Worm (Caenorhabditis elegans) whole organism, L1 larva: ENCODE results near the gene T22F3.8.

ENCODE experiments used
- C34B4.2 ChIP-seq: sonication (generic microtip); optimal IDR thresholded peaks from 2 replicates; lab custom pipeline; 2017; ENCODE audit warnings: mild to moderate bottlenecking, missing genetic modification characterization, missing compliant biosample characterization
- F16B12.6 ChIP-seq: fragments of 150-350 bp; optimal IDR thresholded peaks from 2 replicates; lab custom pipeline; 2014; ENCODE audit warnings: missing biosample characterization, missing genetic modification characterization
- aha-1 ChIP-seq: fragments of 150-350 bp; optimal IDR thresholded peaks from 2 replicates; lab custom pipeline; 2014; ENCODE audit warnings: missing biosample characterization, missing genetic modification characterization
- dpl-1 ChIP-seq, 3 experiments: fragments of 150-350 bp in 2 of 3; sonication (generic microtip) in 1 of 3; optimal IDR thresholded peaks; 2 replicates each; lab custom pipeline; 2014 to 2017; ENCODE audit warnings: missing biosample characterization in 3 of 3, missing genetic modification characterization in 3 of 3, missing genetic modification reagents in 3 of 3
- dsc-1 ChIP-seq: sonication (generic microtip); optimal IDR thresholded peaks from 2 replicates; lab custom pipeline; 2016; ENCODE audit warnings: mild to moderate bottlenecking, missing genetic modification characterization, missing compliant biosample characterization
- efl-1 ChIP-seq, 4 experiments: fragments of 150-350 bp; optimal IDR thresholded peaks in 3 of 4; peaks in 1 of 4; 1 replicate in 1 of 4; 2 replicates in 3 of 4; lab custom pipeline; 2014; ENCODE audit warnings: missing biosample characterization in 2 of 4, missing genetic modification characterization in 2 of 4, missing genetic modification reagents in 2 of 4
- efl-3 ChIP-seq: fragments of 200-800 bp; sonication (Bioruptor generic); optimal IDR thresholded peaks from 2 replicates; lab custom pipeline; 2018; ENCODE audit warnings: mild to moderate bottlenecking, missing genetic modification characterization, missing compliant biosample characterization
- elt-3 ChIP-seq, 6 experiments: fragments of 150-350 bp in 1 of 6; sonication (generic microtip); optimal IDR thresholded peaks; 2 replicates each; lab custom pipeline; 2017 to 2018; ENCODE audit warnings: missing biosample characterization in 6 of 6, missing genetic modification characterization in 6 of 6, inconsistent platforms in 1 of 6
- ets-5 ChIP-seq: fragments of 200-800 bp; sonication (Bioruptor generic); IDR thresholded peaks from 2 replicates; pipeline ENCODE4 v1.3.6; 2022; ENCODE audit warnings: missing genetic modification characterization, missing compliant biosample characterization
- fkh-10 ChIP-seq: sonication (generic microtip); optimal IDR thresholded peaks from 2 replicates; lab custom pipeline; 2017; ENCODE audit warnings: missing biosample characterization, missing genetic modification reagents, missing genetic modification characterization
- fkh-4 ChIP-seq: sonication (generic microtip); optimal IDR thresholded peaks from 2 replicates; lab custom pipeline; 2016; ENCODE audit warnings: missing compliant biosample characterization, missing genetic modification characterization, borderline replicate concordance
- fkh-8 ChIP-seq: sonication (generic microtip); optimal IDR thresholded peaks from 2 replicates; lab custom pipeline; 2016; ENCODE audit warnings: mild to moderate bottlenecking, missing genetic modification characterization, missing compliant biosample characterization
- hlh-17 ChIP-seq: fragments of 200-800 bp; sonication (Bioruptor generic); optimal IDR thresholded peaks from 2 replicates; lab custom pipeline; 2018; ENCODE audit warnings: missing genetic modification characterization, mild to moderate bottlenecking, missing compliant biosample characterization, moderate library complexity, borderline replicate concordance
- hpl-2 ChIP-seq: fragments of 150-350 bp; optimal IDR thresholded peaks from 2 replicates; lab custom pipeline; 2014; ENCODE audit warnings: missing biosample characterization, missing genetic modification reagents, missing genetic modification characterization
- jun-1 ChIP-seq: fragments of 150-350 bp; optimal IDR thresholded peaks from 2 replicates; lab custom pipeline; 2014; ENCODE audit warnings: missing biosample characterization, missing genetic modification reagents, missing genetic modification characterization
- lin-14 ChIP-seq: fragments of 200-800 bp; sonication (Bioruptor generic); optimal IDR thresholded peaks from 2 replicates; lab custom pipeline; 2018; ENCODE audit warnings: mild to moderate bottlenecking, missing genetic modification characterization, moderate library complexity, missing compliant biosample characterization
- lin-35 ChIP-seq, 2 experiments: fragments of 150-350 bp; optimal IDR thresholded peaks; 2 replicates each; lab custom pipeline; 2014; ENCODE audit warnings: missing biosample characterization in 2 of 2, missing genetic modification characterization in 2 of 2, missing genetic modification reagents in 2 of 2
- lin-39 ChIP-seq: fragments of 150-350 bp; optimal IDR thresholded peaks from 2 replicates; lab custom pipeline; 2014; ENCODE audit warnings: missing biosample characterization, missing genetic modification reagents, missing genetic modification characterization
- lsy-2 ChIP-seq, 2 experiments: fragments of 150-350 bp; optimal IDR thresholded peaks; 2 replicates each; lab custom pipeline; 2014; ENCODE audit warnings: missing biosample characterization in 2 of 2, missing genetic modification characterization in 2 of 2
- mab-9 ChIP-seq: fragments of 200-800 bp; sonication (Bioruptor generic); IDR thresholded peaks from 2 replicates; pipeline ENCODE4 v1.3.6; 2022; ENCODE audit warnings: missing genetic modification reagents, missing genetic modification characterization, missing compliant biosample characterization
- nhr-19 ChIP-seq: fragments of 200-800 bp; sonication (Bioruptor generic); conservative IDR thresholded peaks from 2 replicates; pipeline ENCODE4 v1.3.6; 2022; ENCODE audit warnings: missing genetic modification characterization, missing compliant biosample characterization
- nhr-20 ChIP-seq: sonication (generic microtip); optimal IDR thresholded peaks from 2 replicates; lab custom pipeline; 2016; ENCODE audit warnings: mild to moderate bottlenecking, missing genetic modification characterization, missing compliant biosample characterization
- nhr-47 ChIP-seq: sonication (generic microtip); optimal IDR thresholded peaks from 2 replicates; lab custom pipeline; 2016; ENCODE audit warnings: mild to moderate bottlenecking, missing genetic modification characterization, moderate library complexity, missing compliant biosample characterization
- nhr-76 ChIP-seq: sonication (generic microtip); optimal IDR thresholded peaks from 2 replicates; lab custom pipeline; 2017; ENCODE audit warnings: missing biosample characterization, missing genetic modification characterization
- nhr-77 ChIP-seq: fragments of 150-350 bp; optimal IDR thresholded peaks from 2 replicates; lab custom pipeline; 2014; ENCODE audit warnings: missing biosample characterization, missing genetic modification characterization
- nhr-85 ChIP-seq: sonication (generic microtip); peaks from one replicate; lab custom pipeline; 2016; ENCODE audit warnings: missing genetic modification characterization, inconsistent platforms, missing compliant biosample characterization
- skn-1 ChIP-seq: fragments of 150-350 bp; optimal IDR thresholded peaks from 2 replicates; lab custom pipeline; 2014; ENCODE audit warnings: missing biosample characterization, missing genetic modification characterization
- sup-37 ChIP-seq: fragments of 200-800 bp; sonication (Bioruptor generic); optimal IDR thresholded peaks from 2 replicates; lab custom pipeline; 2018; ENCODE audit warnings: mild to moderate bottlenecking, missing genetic modification characterization, missing compliant biosample characterization
- tlp-1 ChIP-seq: fragments of 150-350 bp; optimal IDR thresholded peaks from 2 replicates; lab custom pipeline; 2014; ENCODE audit warnings: missing biosample characterization, missing genetic modification characterization
- unc-130 ChIP-seq: fragments of 150-350 bp; optimal IDR thresholded peaks from 2 replicates; lab custom pipeline; 2017; ENCODE audit warnings: missing biosample characterization, missing genetic modification characterization, inconsistent platforms
- vab-15 ChIP-seq: sonication (generic microtip); optimal IDR thresholded peaks from 2 replicates; lab custom pipeline; 2017; ENCODE audit warnings: missing genotype, mild to moderate bottlenecking, missing genetic modification characterization, missing compliant biosample characterization

T22F3.8 gene

ce11 chrV:3579795-3580194, 25.4 kb downstream of the T22F3.8 start (continued):
- TF ChIP-seq nhr-20, result peak; percentile 67
- peak; percentile 85 for TF ChIP-seq lin-14
- TF ChIP-seq dpl-1 (GFP tag; optimal IDR thresholded peaks at IDR 0.05; lab: Kevin White, UChicago), result peak; percentile 62 to 81 (median 65)
- no peak for TF ChIP-seq nhr-76 (tag; lab: Kevin White, UChicago)
- peak; percentile 73 to 86 for TF ChIP-seq lin-35 (GFP tag; optimal IDR thresholded peaks at IDR 0.05; lab: Kevin White, UChicago)
- no peak for TF ChIP-seq mab-9 (GFP tag; lab: Robert Waterston, UW)
- no peak for TF ChIP-seq hpl-2 (GFP tag; lab: Kevin White, UChicago)
- peak; percentile 46 to 68 for TF ChIP-seq efl-1 (optimal IDR thresholded peaks at IDR 0.05; lab: Kevin White, UChicago)
- peak; percentile 82 to 96 for TF ChIP-seq efl-1 (GFP tag; optimal IDR thresholded peaks at IDR 0.05 in 1 of 2; lab: Kevin White, UChicago)
- TF ChIP-seq skn-1 (tag; lab: Kevin White, UChicago), result peak; percentile 27
- TF ChIP-seq nhr-19 (GFP tag; lab: Robert Waterston, UW), result peak; percentile 29; the same call in 1 of the 2 replicates
- TF ChIP-seq C34B4.2, result no peak
- TF ChIP-seq nhr-77 (tag; lab: Kevin White, UChicago), result peak; percentile 25
- TF ChIP-seq nhr-85 (tag; lab: Kevin White, UChicago), result peak; percentile 57
- no peak for TF ChIP-seq F16B12.6 (tag; lab: Kevin White, UChicago)
- TF ChIP-seq jun-1 (tag; lab: Kevin White, UChicago), result no peak
- peak; percentile 16 for TF ChIP-seq unc-130 (tag; lab: Kevin White, UChicago)

- TF ChIP-seq dpl-1 (GFP tag; optimal IDR thresholded peaks at IDR 0.05; lab: Kevin White, UChicago) (peak in 1 of 3 experiments; percentile 11), efl-1 (optimal IDR thresholded peaks at IDR 0.05; lab: Kevin White, UChicago) (no peak), efl-1 (GFP tag; optimal IDR thresholded peaks at IDR 0.05 in 1 of 2; lab: Kevin White, UChicago) (peak in 1 of 2 experiments; percentile 88), ets-5 (GFP tag; lab: Robert Waterston, UW) (no peak), nhr-77 (tag; lab: Kevin White, UChicago) (no peak), F16B12.6 (tag; lab: Kevin White, UChicago) (no peak), fkh-8 (peak; percentile 27), lin-14 (peak; percentile 29), dsc-1 (peak; percentile 6)
- TF ChIP-seq, all 84 proteins: peak for 5
Observed at ce11 chrV:3579248-3579647, 26.0 kb downstream of the T22F3.8 start.

- peak; percentile 6 to 54 for TF ChIP-seq lin-35 (GFP tag; optimal IDR thresholded peaks at IDR 0.05; lab: Kevin White, UChicago)
- TF ChIP-seq F16B12.6 (tag; lab: Kevin White, UChicago), result peak; percentile 32
- TF ChIP-seq elt-3 (tag; optimal IDR thresholded peaks at IDR 0.05; lab: Kevin White, UChicago), result no peak
- no peak for TF ChIP-seq efl-3 (GFP tag; lab: Kevin White, UChicago)
- TF ChIP-seq dpl-1 (GFP tag; optimal IDR thresholded peaks at IDR 0.05; lab: Kevin White, UChicago), result peak in 2 of 3 experiments; percentile 24 to 70
- TF ChIP-seq fkh-10 (GFP tag; lab: Kevin White, UChicago), result no peak
- TF ChIP-seq sup-37 (GFP tag; lab: Kevin White, UChicago), result no peak
- no peak for TF ChIP-seq aha-1 (tag; lab: Kevin White, UChicago)
- no peak for TF ChIP-seq hlh-17 (GFP tag; lab: Kevin White, UChicago)
- no peak for TF ChIP-seq fkh-4 (tag; lab: Kevin White, UChicago)
- TF ChIP-seq lsy-2 (tag; optimal IDR thresholded peaks at IDR 0.05; lab: Kevin White, UChicago), result peak; percentile 64 to 92
- TF ChIP-seq efl-1 (optimal IDR thresholded peaks at IDR 0.05; lab: Kevin White, UChicago), result peak; percentile 46 to 73
- peak; percentile 64 to 90 for TF ChIP-seq efl-1 (GFP tag; optimal IDR thresholded peaks at IDR 0.05 in 1 of 2; lab: Kevin White, UChicago)
- TF ChIP-seq nhr-47, result no peak
- no peak for TF ChIP-seq tlp-1 (tag; lab: Kevin White, UChicago)
- TF ChIP-seq vab-15 (tag; lab: Kevin White, UChicago), result no peak
- no peak for TF ChIP-seq lin-39 (tag; lab: Kevin White, UChicago)
- TF ChIP-seq, all 84 proteins: peak for 5
Observed at ce11 chrV:3578813-3579212, 26.4 kb downstream of the T22F3.8 start, which contains the start of gene pygl-1. Gene pygl-1, plus strand, starts transcription at chrV:3579023.

DNA sequence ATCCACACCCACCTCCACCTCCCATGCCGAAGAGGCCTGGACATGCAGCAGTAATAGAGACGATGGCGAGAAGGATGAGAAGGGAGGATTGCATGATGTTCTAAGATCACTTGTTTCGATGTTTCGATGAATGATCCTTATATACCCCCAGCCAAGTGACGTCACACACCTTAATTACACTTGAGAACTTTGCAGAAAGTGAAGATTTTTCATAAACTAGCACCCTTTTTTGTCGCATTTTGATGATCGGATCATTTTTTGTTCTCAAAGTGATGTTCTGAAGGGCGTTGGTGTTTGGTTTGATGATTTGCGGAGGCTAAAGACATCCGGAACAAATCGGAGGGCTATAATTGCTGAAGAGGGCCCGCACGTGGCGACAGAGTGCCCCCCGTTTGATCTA, 29.5 kb downstream of the T22F3.8 start, which contains the start of gene grl-27:
Gene grl-27 (minus strand): TSS at position 101 of the 400 bp plus-strand sequence.
- TF ChIP-seq vab-15 (tag; lab: Kevin White, UChicago) (no peak), lsy-2 (tag; optimal IDR thresholded peaks at IDR 0.05; lab: Kevin White, UChicago) (no peak)
